Worm (Caenorhabditis elegans): Measurements from ENCODE around the gene gcc-1.
A peak's percentile ranks its signal among the peaks of the same experiment; 100 is the strongest.

gcc-1 gene

ce11 chrX:3159542-3159941, at the start of gene gcc-1 (continued):
- TF ChIP-seq zag-1 (tag; optimal IDR thresholded peaks at IDR 0.05) (no peak), nhr-237 (tag; optimal IDR thresholded peaks at IDR 0.05) (no peak), nhr-19 (GFP tag; conservative IDR thresholded peaks at IDR 0.05) (peak; percentile 42; the same call in 1 of the 2 replicates), pax-3 (tag; optimal IDR thresholded peaks at IDR 0.05) (no peak), zip-4 (GFP tag; optimal IDR thresholded peaks at IDR 0.05) (no peak), nhr-20 (tag; optimal IDR thresholded peaks at IDR 0.05) (peak; percentile 59), unc-30 (tag; optimal IDR thresholded peaks at IDR 0.05) (no peak), ceh-90 (tag; optimal IDR thresholded peaks at IDR 0.05) (no peak), alr-1 (tag; optimal IDR thresholded peaks at IDR 0.05; ENCODE audit: borderline replicate concordance) (no peak), lsy-2 (tag; optimal IDR thresholded peaks at IDR 0.05) (peak; percentile 5 to 59), lin-13 (GFP tag; optimal IDR thresholded peaks at IDR 0.05) (no peak), sup-37 (GFP tag; optimal IDR thresholded peaks at IDR 0.05) (no peak), sptf-1 (tag; optimal IDR thresholded peaks at IDR 0.05) (no peak), blmp-1 (tag; optimal IDR thresholded peaks at IDR 0.05) (peak; percentile 75), irx-1 (tag; optimal IDR thresholded peaks at IDR 0.05) (peak; percentile 3), fkh-4 (tag; optimal IDR thresholded peaks at IDR 0.05; ENCODE audit: borderline replicate concordance) (no peak), nhr-71 (tag; optimal IDR thresholded peaks at IDR 0.05) (peak; percentile 63), fkh-10 (GFP tag; optimal IDR thresholded peaks at IDR 0.05) (no peak), unc-98 (GFP tag; IDR thresholded peaks at IDR 0.05) (no peak), ztf-4 (tag; optimal IDR thresholded peaks at IDR 0.05) (no peak), nhr-47 (tag; optimal IDR thresholded peaks at IDR 0.05) (peak; percentile 62), lin-35 (GFP tag; optimal IDR thresholded peaks at IDR 0.05) (peak; percentile 11 to 63), efl-1 (optimal IDR thresholded peaks at IDR 0.05) (peak; percentile 20 to 31), efl-1 (GFP tag; optimal IDR thresholded peaks at IDR 0.05 in 1 of 2) (peak; percentile 16 to 34), C34B4.2 (tag; optimal IDR thresholded peaks at IDR 0.05) (no peak), dsc-1 (tag; optimal IDR thresholded peaks at IDR 0.05) (peak; percentile 10), nhr-90 (tag; optimal IDR thresholded peaks at IDR 0.05; ENCODE audit: poor library complexity) (peak; percentile 55), grh-1 (GFP tag; IDR thresholded peaks at IDR 0.05) (peak; percentile 90), efl-3 (GFP tag; optimal IDR thresholded peaks at IDR 0.05) (no peak), lin-15B (tag; optimal IDR thresholded peaks at IDR 0.05) (no peak), skn-1 (tag; optimal IDR thresholded peaks at IDR 0.05) (no peak)

ce11 chrX:3110576-3110975, 49.2 kb upstream of the gcc-1 start, which contains the start of gene gpcp-1:
TSS of gene gpcp-1 (minus strand) at chrX:3110628.
- no peak for TF ChIP-seq nhr-11 (tag; optimal IDR thresholded peaks at IDR 0.05)
- no peak for TF ChIP-seq tbx-2 (tag; optimal IDR thresholded peaks at IDR 0.05)
- TF ChIP-seq sup-37 (GFP tag; optimal IDR thresholded peaks at IDR 0.05), result no peak
- peak; percentile 75 for TF ChIP-seq elt-2 (tag; optimal IDR thresholded peaks at IDR 0.05)
- TF ChIP-seq efl-1 (optimal IDR thresholded peaks at IDR 0.05), result no peak
- peak in 1 of 2 experiments; percentile 64 for TF ChIP-seq efl-1 (GFP tag; optimal IDR thresholded peaks at IDR 0.05 in 1 of 2)
- TF ChIP-seq pag-3 (tag; optimal IDR thresholded peaks at IDR 0.05; ENCODE audit: borderline replicate concordance, insufficient read depth), result no peak
- TF ChIP-seq dpl-1 (GFP tag; optimal IDR thresholded peaks at IDR 0.05), result no peak

ce11 chrX:3111066-3111465, 48.7 kb upstream of the gcc-1 start:
- TF ChIP-seq dsc-1 (tag; optimal IDR thresholded peaks at IDR 0.05) (peak; percentile 18), grh-1 (GFP tag; IDR thresholded peaks at IDR 0.05) (no peak), unc-130 (tag; optimal IDR thresholded peaks at IDR 0.05) (no peak), nhr-77 (tag; optimal IDR thresholded peaks at IDR 0.05) (no peak), xbp-1 (tag; optimal IDR thresholded peaks at IDR 0.05) (peak; percentile 10), tbx-2 (tag; optimal IDR thresholded peaks at IDR 0.05) (peak; percentile 66), jun-1 (tag; optimal IDR thresholded peaks at IDR 0.05) (no peak), F16B12.6 (tag; optimal IDR thresholded peaks at IDR 0.05) (no peak), ceh-90 (tag; optimal IDR thresholded peaks at IDR 0.05) (no peak), zag-1 (tag; optimal IDR thresholded peaks at IDR 0.05) (no peak), tlp-1 (tag; optimal IDR thresholded peaks at IDR 0.05) (no peak), pag-3 (tag; optimal IDR thresholded peaks at IDR 0.05; ENCODE audit: borderline replicate concordance, insufficient read depth) (no peak), C16A3.4 (tag; optimal IDR thresholded peaks at IDR 0.05) (no peak), fkh-10 (GFP tag; optimal IDR thresholded peaks at IDR 0.05) (peak; percentile 6), isw-1 (GFP tag; IDR thresholded peaks at IDR 0.05) (peak; percentile 13; the same call in 1 of the 2 replicates), nhr-237 (tag; optimal IDR thresholded peaks at IDR 0.05) (no peak), vab-15 (tag; optimal IDR thresholded peaks at IDR 0.05) (no peak), ets-5 (GFP tag; IDR thresholded peaks at IDR 0.05) (no peak), sox-4 (tag; optimal IDR thresholded peaks at IDR 0.05) (no peak), egl-27 (tag; optimal IDR thresholded peaks at IDR 0.05) (no peak), lin-13 (GFP tag; optimal IDR thresholded peaks at IDR 0.05) (no peak), fkh-4 (tag; optimal IDR thresholded peaks at IDR 0.05; ENCODE audit: borderline replicate concordance) (no peak), nhr-12 (tag; optimal IDR thresholded peaks at IDR 0.05) (no peak), ceh-8 (GFP tag; optimal IDR thresholded peaks at IDR 0.05) (no peak)
